Worm (Caenorhabditis elegans) whole organism, late embryonic: ENCODE measurements around the gene str-135.

ENCODE experiments used
- C38D4.7 ChIP-seq: fragments of 200-800 bp; sonication (Bioruptor generic); optimal IDR thresholded peaks from 2 replicates; lab custom pipeline; 2018; ENCODE audit warnings: mild to moderate bottlenecking, missing genetic modification characterization, moderate library complexity, missing compliant biosample characterization
- K02D7.2 ChIP-seq: sonication (generic microtip); optimal IDR thresholded peaks from 2 replicates; lab custom pipeline; 2017; ENCODE audit warnings: mild to moderate bottlenecking, missing genetic modification characterization, missing compliant biosample characterization
- T23F11.4 ChIP-seq: fragments of 200-800 bp; sonication (Bioruptor generic); optimal IDR thresholded peaks from 2 replicates; lab custom pipeline; 2018; ENCODE audit warnings: mild to moderate bottlenecking, missing genetic modification characterization, missing compliant biosample characterization
- Y22D7AL.16 ChIP-seq: sonication (generic microtip); optimal IDR thresholded peaks from 2 replicates; lab custom pipeline; 2016; ENCODE audit warnings: missing genetic modification characterization, missing compliant biosample characterization
- ahr-1 ChIP-seq: sonication (generic microtip); optimal IDR thresholded peaks from 2 replicates; lab custom pipeline; 2016; ENCODE audit warnings: missing genetic modification characterization, missing compliant biosample characterization
- ceh-14 ChIP-seq: sonication (generic microtip); optimal IDR thresholded peaks from 2 replicates; lab custom pipeline; 2016; ENCODE audit warnings: missing genotype, missing genetic modification characterization, missing compliant biosample characterization
- ceh-19 ChIP-seq: fragments of 200-800 bp; sonication (Bioruptor generic); optimal IDR thresholded peaks from 2 replicates; lab custom pipeline; 2018; ENCODE audit warnings: mild to moderate bottlenecking, missing genetic modification characterization, missing compliant biosample characterization
- ceh-24 ChIP-seq: sonication (generic microtip); optimal IDR thresholded peaks from 2 replicates; lab custom pipeline; 2016; ENCODE audit warnings: mild to moderate bottlenecking, missing genetic modification characterization, missing compliant biosample characterization
- ceh-31 ChIP-seq: sonication (generic microtip); optimal IDR thresholded peaks from 2 replicates; lab custom pipeline; 2016; ENCODE audit warnings: missing genetic modification characterization, missing compliant biosample characterization
- ceh-34 ChIP-seq: sonication (generic microtip); optimal IDR thresholded peaks from 2 replicates; lab custom pipeline; 2016; ENCODE audit warnings: mild to moderate bottlenecking, missing genetic modification characterization, missing compliant biosample characterization
- ceh-48 ChIP-seq: sonication (generic microtip); optimal IDR thresholded peaks from 2 replicates; lab custom pipeline; 2016; ENCODE audit warnings: missing genetic modification characterization, inconsistent platforms, missing compliant biosample characterization
- ceh-6 ChIP-seq: fragments of 200-800 bp; sonication (Bioruptor generic); optimal IDR thresholded peaks from 2 replicates; lab custom pipeline; 2018; ENCODE audit warnings: mild to moderate bottlenecking, missing genetic modification characterization, missing compliant biosample characterization
- dve-1 ChIP-seq: sonication (generic microtip); optimal IDR thresholded peaks from 2 replicates; lab custom pipeline; 2017; ENCODE audit warnings: antibody characterized with exemption, mild to moderate bottlenecking, missing genetic modification characterization, missing compliant biosample characterization
- elt-4 ChIP-seq: sonication (generic microtip); optimal IDR thresholded peaks from 2 replicates; lab custom pipeline; 2016; ENCODE audit warnings: missing genetic modification characterization, missing compliant biosample characterization
- ets-4 ChIP-seq: sonication (generic microtip); optimal IDR thresholded peaks from 2 replicates; lab custom pipeline; 2016; ENCODE audit warnings: missing genetic modification characterization, missing compliant biosample characterization
- eyg-1 ChIP-seq: sonication (generic microtip); optimal IDR thresholded peaks from 2 replicates; lab custom pipeline; 2016; ENCODE audit warnings: missing genotype, missing genetic modification characterization, missing compliant biosample characterization
- gmeb-2 ChIP-seq: sonication (generic microtip); optimal IDR thresholded peaks from 2 replicates; lab custom pipeline; 2016; ENCODE audit warnings: missing genetic modification characterization, inconsistent platforms, missing compliant biosample characterization
- hlh-13 ChIP-seq: fragments of 200-800 bp; sonication (Bioruptor generic); optimal IDR thresholded peaks from 2 replicates; lab custom pipeline; 2018; ENCODE audit warnings: mild to moderate bottlenecking, missing genetic modification characterization, missing compliant biosample characterization
- hlh-15 ChIP-seq: sonication (generic microtip); optimal IDR thresholded peaks from 2 replicates; lab custom pipeline; 2016; ENCODE audit warnings: missing genetic modification characterization, missing compliant biosample characterization
- hlh-30 ChIP-seq: sonication (generic microtip); optimal IDR thresholded peaks from 2 replicates; lab custom pipeline; 2017; ENCODE audit warnings: antibody characterized with exemption, missing genetic modification characterization, missing compliant biosample characterization; ENCODE audit not compliant: insufficient read depth
- hlh-6 ChIP-seq: sonication (generic microtip); optimal IDR thresholded peaks from 2 replicates; lab custom pipeline; 2016; ENCODE audit warnings: missing genotype, missing genetic modification characterization, missing compliant biosample characterization
- hlh-8 ChIP-seq: sonication (generic microtip); optimal IDR thresholded peaks from 2 replicates; lab custom pipeline; 2016; ENCODE audit warnings: missing genotype, missing genetic modification characterization, missing compliant biosample characterization
- madf-2 ChIP-seq: sonication (generic microtip); optimal IDR thresholded peaks from 2 replicates; lab custom pipeline; 2017; ENCODE audit warnings: missing genetic modification characterization, missing compliant biosample characterization
- nhr-11 ChIP-seq: fragments of 150-350 bp; optimal IDR thresholded peaks from 2 replicates; lab custom pipeline; 2014; ENCODE audit warnings: missing biosample characterization, missing genetic modification characterization
- nhr-232 ChIP-seq: sonication (generic microtip); optimal IDR thresholded peaks from 2 replicates; lab custom pipeline; 2016; ENCODE audit warnings: missing genetic modification characterization, missing compliant biosample characterization
- npax-4 ChIP-seq: sonication (generic microtip); optimal IDR thresholded peaks from 2 replicates; lab custom pipeline; 2016; ENCODE audit warnings: missing genetic modification characterization, missing compliant biosample characterization
- odd-2 ChIP-seq: sonication (generic microtip); optimal IDR thresholded peaks from 2 replicates; lab custom pipeline; 2017; ENCODE audit warnings: antibody characterized with exemption, mild to moderate bottlenecking, missing genetic modification characterization, missing compliant biosample characterization
- pag-3 ChIP-seq: sonication (generic microtip); optimal IDR thresholded peaks from 2 replicates; lab custom pipeline; 2016; ENCODE audit warnings: missing compliant biosample characterization, missing genetic modification characterization, borderline replicate concordance
- pat-9 ChIP-seq: fragments of 200-800 bp; sonication (Bioruptor generic); optimal IDR thresholded peaks from 2 replicates; lab custom pipeline; 2018; ENCODE audit warnings: mild to moderate bottlenecking, missing genetic modification characterization, moderate library complexity, missing compliant biosample characterization
- pha-2 ChIP-seq: sonication (generic microtip); optimal IDR thresholded peaks from 2 replicates; lab custom pipeline; 2017; ENCODE audit warnings: mild to moderate bottlenecking, missing genetic modification characterization, missing compliant biosample characterization
- sox-2 ChIP-seq: fragments of 200-800 bp; sonication (Bioruptor generic); IDR thresholded peaks from 2 replicates; pipeline ENCODE4 v1.3.6; 2022; ENCODE audit warnings: missing genetic modification reagents, missing genetic modification characterization, missing compliant biosample characterization
- tbx-2 ChIP-seq: sonication (generic microtip); optimal IDR thresholded peaks from 2 replicates; lab custom pipeline; 2016; ENCODE audit warnings: missing genetic modification characterization, missing compliant biosample characterization
- ttx-3 ChIP-seq: sonication (generic microtip); optimal IDR thresholded peaks from 2 replicates; lab custom pipeline; 2016; ENCODE audit warnings: missing genetic modification reagents, missing genetic modification characterization, missing compliant biosample characterization
- unc-3 ChIP-seq, 2 experiments: fragments of 200-800 bp in 1 of 2; sonication (Bioruptor generic) in 1 of 2; sonication (generic microtip) in 1 of 2; conservative IDR thresholded peaks in 1 of 2; optimal IDR thresholded peaks in 1 of 2; 2 replicates each; pipeline versions ENCODE4 v1.3.6 to Lab custom; 2016 to 2022; ENCODE audit warnings: missing compliant biosample characterization in 2 of 2, missing genetic modification characterization in 2 of 2, missing genetic modification reagents in 1 of 2
- unc-42 ChIP-seq: sonication (generic microtip); optimal IDR thresholded peaks from 2 replicates; lab custom pipeline; 2016; ENCODE audit warnings: missing genotype, missing genetic modification characterization, missing compliant biosample characterization
- unc-55 ChIP-seq: sonication (generic microtip); optimal IDR thresholded peaks from 2 replicates; lab custom pipeline; 2017; ENCODE audit warnings: missing biosample characterization, missing genetic modification reagents, missing genetic modification characterization
- unc-86 ChIP-seq: sonication (generic microtip); optimal IDR thresholded peaks from 2 replicates; lab custom pipeline; 2016; ENCODE audit warnings: missing genetic modification characterization, missing compliant biosample characterization
- zip-5 ChIP-seq: sonication (generic microtip); optimal IDR thresholded peaks from 2 replicates; lab custom pipeline; 2016; ENCODE audit warnings: missing genetic modification characterization, missing compliant biosample characterization
- ztf-16 ChIP-seq: sonication (generic microtip); optimal IDR thresholded peaks from 2 replicates; lab custom pipeline; 2017; ENCODE audit warnings: missing genetic modification characterization, missing compliant biosample characterization

Gene str-135

ce11 chrV:8262212-8262611 is 18.5 kb downstream of the str-135 start:
- TF ChIP-seq madf-2 (tag; lab: Kevin White, UChicago) (no peak), unc-3 (GFP tag; conservative IDR thresholded peaks at IDR 0.05; lab: Robert Waterston, UW) (no peak), unc-3 (tag; optimal IDR thresholded peaks at IDR 0.05; lab: Kevin White, UChicago) (no peak), elt-4 (no peak), ttx-3 (tag; lab: Kevin White, UChicago) (no peak)

- TF ChIP-seq ttx-3 (tag; lab: Kevin White, UChicago) (no peak), pha-2 (tag; lab: Kevin White, UChicago) (no peak), ceh-31 (tag; lab: Kevin White, UChicago) (no peak), K02D7.2 (tag; lab: Kevin White, UChicago) (no peak), eyg-1 (tag; lab: Kevin White, UChicago) (no peak), Y22D7AL.16 (no peak), ceh-19 (no peak), zip-5 (tag; lab: Kevin White, UChicago) (no peak), C38D4.7 (no peak), ets-4 (tag; lab: Kevin White, UChicago) (no peak), hlh-15 (no peak), ahr-1 (tag; lab: Kevin White, UChicago) (no peak), unc-55 (GFP tag; lab: Kevin White, UChicago) (no peak), hlh-13 (no peak)
These were observed 21.7 kb downstream of the str-135 start, which contains the start of gene C16D9.1 for ce11 chrV:8259016-8259415. Gene C16D9.1, plus strand, starts transcription at chrV:8259316.

- TF ChIP-seq unc-42 (tag; lab: Kevin White, UChicago) = peak; percentile 30
- TF ChIP-seq gmeb-2 (tag; lab: Kevin White, UChicago) = no peak
- no peak for TF ChIP-seq nhr-11 (tag; lab: Kevin White, UChicago)
- TF ChIP-seq ceh-6 = no peak
- no peak for TF ChIP-seq dve-1 (tag; lab: Kevin White, UChicago)
- no peak for TF ChIP-seq ceh-24 (tag; lab: Kevin White, UChicago)
These were observed 25.7 kb downstream of the str-135 start for ce11 chrV:8254973-8255372.

- TF ChIP-seq K02D7.2 (tag; lab: Kevin White, UChicago) (no peak), unc-42 (tag; lab: Kevin White, UChicago) (peak; percentile 97), tbx-2 (no peak), madf-2 (tag; lab: Kevin White, UChicago) (no peak), ets-4 (tag; lab: Kevin White, UChicago) (no peak), ceh-34 (tag; lab: Kevin White, UChicago) (no peak)
These were observed 26.7 kb downstream of the str-135 start for ce11 chrV:8253946-8254345.

ce11 chrV:8252532-8252931 is 28.1 kb downstream of the str-135 start:
- TF ChIP-seq dve-1 (tag; lab: Kevin White, UChicago) = no peak
- TF ChIP-seq zip-5 (tag; lab: Kevin White, UChicago) = no peak
- TF ChIP-seq T23F11.4 = no peak
- peak; percentile 43 for TF ChIP-seq unc-55 (GFP tag; lab: Kevin White, UChicago)
- no peak for TF ChIP-seq pha-2 (tag; lab: Kevin White, UChicago)
- no peak for TF ChIP-seq odd-2 (tag; lab: Kevin White, UChicago)
- TF ChIP-seq hlh-30 (tag; lab: Kevin White, UChicago) = no peak
- TF ChIP-seq, all 69 proteins: peak for 1

ce11 chrV:8251075-8251474 is 29.6 kb downstream of the str-135 start:
- no peak for TF ChIP-seq ceh-48
- no peak for TF ChIP-seq npax-4 (tag; lab: Kevin White, UChicago)
- TF ChIP-seq nhr-232 (tag; lab: Kevin White, UChicago) = no peak
- no peak for TF ChIP-seq pag-3 (tag; lab: Kevin White, UChicago)
- TF ChIP-seq ceh-24 (tag; lab: Kevin White, UChicago) = no peak
- no peak for TF ChIP-seq ceh-14
- no peak for TF ChIP-seq hlh-6 (tag; lab: Kevin White, UChicago)
- no peak for TF ChIP-seq ztf-16 (tag; lab: Kevin White, UChicago)
- TF ChIP-seq unc-86 (tag; lab: Kevin White, UChicago) = no peak
- TF ChIP-seq sox-2 (GFP tag; lab: Robert Waterston, UW) = no peak
- TF ChIP-seq ceh-31 (tag; lab: Kevin White, UChicago) = no peak
- TF ChIP-seq hlh-8 = no peak
- no peak for TF ChIP-seq unc-42 (tag; lab: Kevin White, UChicago)
- no peak for TF ChIP-seq pat-9
- TF ChIP-seq madf-2 (tag; lab: Kevin White, UChicago) = no peak
- TF ChIP-seq, all 69 proteins: peak for 0
